Worm (Caenorhabditis elegans): ENCODE data around the gene sws-1.

DNA sequence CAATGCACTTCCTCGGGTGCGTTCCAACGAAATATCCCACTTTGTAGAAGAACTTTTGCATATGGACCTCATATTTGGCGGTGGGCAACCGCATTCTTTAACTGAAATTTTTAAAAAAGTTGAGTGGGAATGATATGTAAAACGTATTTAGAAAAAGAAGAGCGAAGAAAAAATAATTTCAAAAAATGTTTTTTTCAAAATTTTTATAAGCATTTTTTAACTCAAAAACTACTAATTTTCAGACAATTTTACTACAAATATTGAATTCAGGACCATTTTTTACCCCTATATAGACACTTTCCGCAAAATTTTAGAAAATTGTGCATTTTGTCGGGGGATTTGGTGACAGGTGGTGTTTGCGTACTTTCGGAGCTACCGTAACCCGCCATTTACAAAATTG lies 50.0 kb downstream of the sws-1 start, which contains the start of gene ptr-22:
- TF ChIP-seq nhr-12 (tag; optimal IDR thresholded peaks at IDR 0.05) (no peak), egl-27 (tag; optimal IDR thresholded peaks at IDR 0.05) (no peak), nhr-77 (tag; optimal IDR thresholded peaks at IDR 0.05) (no peak), sma-3 (GFP tag; optimal IDR thresholded peaks at IDR 0.05) (no peak), nhr-23 (tag; optimal IDR thresholded peaks at IDR 0.05) (no peak), nhr-237 (tag; optimal IDR thresholded peaks at IDR 0.05) (no peak)
